Fruit fly (Drosophila melanogaster) whole organism, embryonic: ENCODE measurements around the gene dbe.

Experiments
- Ada2b ChIP-seq: fragments of 200-800 bp; sonication (Bioruptor generic); IDR thresholded peaks from 2 replicates; pipeline ENCODE4 v1.3.6; 2022; ENCODE audit warnings: missing biosample characterization, missing genetic modification characterization
- Asciz ChIP-seq: fragments of 200-800 bp; sonication (Bioruptor generic); optimal IDR thresholded peaks from 2 replicates; lab custom pipeline; 2017; ENCODE audit warnings: missing biosample characterization, mild to moderate bottlenecking, missing genetic modification characterization, missing genetic modification reagents
- Atf6 ChIP-seq: fragments of 200-800 bp; sonication (Bioruptor generic); IDR thresholded peaks from 2 replicates; pipeline ENCODE4 v1.3.6; 2022; ENCODE audit warnings: missing biosample characterization, missing genetic modification characterization
- B-H2 ChIP-seq: fragments of 200-800 bp; sonication (Bioruptor generic); optimal IDR thresholded peaks from 2 replicates; lab custom pipeline; 2018; ENCODE audit warnings: missing biosample characterization, mild to moderate bottlenecking, missing genetic modification characterization
- CG10321 ChIP-seq: fragments of 200-800 bp; sonication (Bioruptor generic); IDR thresholded peaks from 2 replicates; pipeline ENCODE4 v1.3.6; 2022; ENCODE audit warnings: missing biosample characterization, missing genetic modification characterization
- CG10366 ChIP-seq: fragments of 200-800 bp; sonication (Bioruptor generic); IDR thresholded peaks from 2 replicates; pipeline ENCODE4 v1.3.6; 2022; ENCODE audit warnings: missing biosample characterization, missing genetic modification characterization
- CG10462 ChIP-seq: fragments of 200-800 bp; sonication (Bioruptor generic); optimal IDR thresholded peaks from 2 replicates; lab custom pipeline; 2016; ENCODE audit warnings: missing biosample characterization, missing genetic modification characterization
- CG12391 ChIP-seq: fragments of 200-800 bp; sonication (Bioruptor generic); optimal IDR thresholded peaks from 3 replicates; lab custom pipeline; 2018; ENCODE audit warnings: missing biosample characterization, mild to moderate bottlenecking, missing genetic modification characterization, moderate library complexity
- CG14667 ChIP-seq: fragments of 200-800 bp; sonication (Bioruptor generic); IDR thresholded peaks from 2 replicates; pipeline ENCODE4 v1.3.6; 2022; ENCODE audit warnings: missing biosample characterization, missing genetic modification characterization
- CG15601 ChIP-seq: fragments of 200-800 bp; sonication (Bioruptor generic); optimal IDR thresholded peaks from 3 replicates; lab custom pipeline; 2019; ENCODE audit warnings: missing biosample characterization, mild to moderate bottlenecking, missing genetic modification characterization, moderate library complexity
- CG17912 ChIP-seq: fragments of 200-800 bp; sonication (Bioruptor generic); optimal IDR thresholded peaks from 2 replicates; lab custom pipeline; 2018; ENCODE audit warnings: missing biosample characterization, mild to moderate bottlenecking, missing genetic modification characterization
- CG1792 ChIP-seq: fragments of 200-800 bp; sonication (Bioruptor generic); optimal IDR thresholded peaks from 2 replicates; lab custom pipeline; 2016; ENCODE audit warnings: missing biosample characterization, missing genetic modification characterization
- CG31224 ChIP-seq: fragments of 200-800 bp; sonication (Bioruptor generic); IDR thresholded peaks from 2 replicates; pipeline ENCODE4 v1.3.6; 2022; ENCODE audit warnings: missing biosample characterization, missing genetic modification characterization
- CG3995 ChIP-seq: fragments of 200-800 bp; sonication (Bioruptor generic); optimal IDR thresholded peaks from 3 replicates; lab custom pipeline; 2016; ENCODE audit warnings: missing biosample characterization, missing genetic modification characterization
- CG43689 ChIP-seq: fragments of 200-800 bp; sonication (Bioruptor generic); IDR thresholded peaks from 2 replicates; pipeline ENCODE4 v1.3.6; 2022; ENCODE audit warnings: missing biosample characterization, missing genetic modification characterization
- CG8924 ChIP-seq: fragments of 200-800 bp; optimal IDR thresholded peaks from 3 replicates; lab custom pipeline; 2019; ENCODE audit warnings: missing biosample characterization, mild to moderate bottlenecking, missing genetic modification characterization, moderate library complexity
- CG8944 ChIP-seq: fragments of 200-800 bp; sonication (Bioruptor generic); optimal IDR thresholded peaks from 3 replicates; lab custom pipeline; 2016; ENCODE audit warnings: missing biosample characterization, missing genetic modification characterization
- CG9437 ChIP-seq: fragments of 200-800 bp; sonication (Bioruptor generic); optimal IDR thresholded peaks from 2 replicates; lab custom pipeline; 2018; ENCODE audit warnings: missing biosample characterization, mild to moderate bottlenecking, missing genetic modification characterization
- CrebB ChIP-seq: fragments of 200-800 bp; sonication (Bioruptor generic); optimal IDR thresholded peaks from 3 replicates; lab custom pipeline; 2018; ENCODE audit warnings: missing biosample characterization, mild to moderate bottlenecking, missing genetic modification characterization
- Dbx ChIP-seq: fragments of 200-800 bp; sonication (Bioruptor generic); IDR thresholded peaks from 3 replicates; pipeline ENCODE4 v1.3.6; 2022; ENCODE audit warnings: missing biosample characterization, missing genetic modification characterization
- Dfd ChIP-seq, 2 experiments: fragments of >200 bp; optimal IDR thresholded peaks; 2 replicates each; lab custom pipeline; 2017; ENCODE audit warnings: missing biosample characterization in 2 of 2, missing genetic modification characterization in 2 of 2
- Doc3 ChIP-seq: fragments of 200-800 bp; sonication (Bioruptor generic); IDR thresholded peaks from 3 replicates; pipeline ENCODE4 v1.3.6; 2022; ENCODE audit warnings: missing biosample characterization, missing genetic modification characterization; ENCODE audit not compliant: partially characterized antibody
- Dref ChIP-seq: fragments of 200-800 bp; sonication (Bioruptor generic); IDR thresholded peaks from 2 replicates; pipeline ENCODE4 v1.3.6; 2022; ENCODE audit warnings: missing biosample characterization, missing genetic modification characterization
- E2f2 ChIP-seq: fragments of 200-800 bp; sonication (Bioruptor generic); IDR thresholded peaks from 2 replicates; pipeline ENCODE4 v1.3.6; 2022; ENCODE audit warnings: missing biosample characterization, missing genetic modification characterization
- ERR ChIP-seq: fragments of 200-800 bp; sonication (Bioruptor generic); optimal IDR thresholded peaks from 2 replicates; lab custom pipeline; 2016; ENCODE audit warnings: missing biosample characterization, missing genetic modification characterization
- Elba2 ChIP-seq: fragments of 200-800 bp; sonication (Bioruptor generic); optimal IDR thresholded peaks from 3 replicates; lab custom pipeline; 2016; ENCODE audit warnings: missing biosample characterization, missing genetic modification characterization
- Fer1 ChIP-seq: fragments of 200-800 bp; sonication (Bioruptor generic); optimal IDR thresholded peaks from 2 replicates; lab custom pipeline; 2017; ENCODE audit warnings: missing biosample characterization, mild to moderate bottlenecking, missing genetic modification characterization
- Fer2 ChIP-seq: fragments of 200-800 bp; sonication (Bioruptor generic); optimal IDR thresholded peaks from 2 replicates; lab custom pipeline; 2018; ENCODE audit warnings: missing biosample characterization, mild to moderate bottlenecking, missing genetic modification characterization, moderate library complexity
- Gug ChIP-seq: fragments of 200-800 bp; sonication (Bioruptor generic); IDR thresholded peaks from 4 replicates; pipeline ENCODE4 v1.3.6; 2022; ENCODE audit warnings: missing biosample characterization, missing genetic modification characterization
- Hr39 ChIP-seq: fragments of >200 bp; optimal IDR thresholded peaks from 2 replicates; lab custom pipeline; 2017
- Hr78 ChIP-seq, 2 experiments: fragments of 200-800 bp in 1 of 2; fragments of >200 bp in 1 of 2; sonication (Bioruptor generic) in 1 of 2; optimal IDR thresholded peaks; 2 replicates each; lab custom pipeline; 2017 to 2019; ENCODE audit warnings: missing biosample characterization in 2 of 2, missing genetic modification characterization in 2 of 2, mild to moderate bottlenecking in 1 of 2, moderate library complexity in 1 of 2
- Jarid2 ChIP-seq: fragments of 200-800 bp; sonication (Bioruptor generic); optimal IDR thresholded peaks from 3 replicates; lab custom pipeline; 2017; ENCODE audit warnings: mild to moderate bottlenecking, missing biosample characterization, missing genetic modification reagents, missing genetic modification characterization
- Med ChIP-seq: fragments of 200-800 bp; sonication (Bioruptor generic); peaks from one replicate; lab custom pipeline; 2016; ENCODE audit warnings: missing biosample characterization, missing genetic modification characterization, mild to moderate bottlenecking, inconsistent platforms, moderate library complexity
- Myb ChIP-seq: fragments of 200-800 bp; sonication (Bioruptor generic); optimal IDR thresholded peaks from 2 replicates; lab custom pipeline; 2016; ENCODE audit warnings: missing biosample characterization, missing genetic modification characterization
- Nf-YB ChIP-seq: fragments of 200-800 bp; sonication (Bioruptor generic); optimal IDR thresholded peaks from 3 replicates; lab custom pipeline; 2019; ENCODE audit warnings: missing biosample characterization, mild to moderate bottlenecking, missing genetic modification characterization, moderate library complexity
- Oli ChIP-seq: fragments of 200-800 bp; sonication (Bioruptor generic); optimal IDR thresholded peaks from 2 replicates; lab custom pipeline; 2018; ENCODE audit warnings: missing biosample characterization, mild to moderate bottlenecking, missing genetic modification characterization, moderate library complexity
- Optix ChIP-seq: fragments of 200-800 bp; sonication (Bioruptor generic); IDR thresholded peaks from 3 replicates; pipeline ENCODE4 v1.3.6; 2022; ENCODE audit warnings: missing biosample characterization, missing genetic modification characterization
- Usf ChIP-seq: fragments of 200-800 bp; sonication (Bioruptor generic); optimal IDR thresholded peaks from 2 replicates; lab custom pipeline; 2017; ENCODE audit warnings: missing genotype, missing biosample characterization, missing genetic modification characterization
- ato ChIP-seq: fragments of 200-800 bp; sonication (Bioruptor generic); IDR thresholded peaks from 2 replicates; pipeline ENCODE4 v1.3.6; 2022; ENCODE audit warnings: missing biosample characterization, missing genetic modification characterization; ENCODE audit not compliant: partially characterized antibody
- bcd ChIP-seq: fragments of 200-800 bp; sonication (Bioruptor generic); optimal IDR thresholded peaks from 2 replicates; lab custom pipeline; 2017; ENCODE audit warnings: missing biosample characterization, mild to moderate bottlenecking, missing genetic modification characterization
- corto ChIP-seq: fragments of 200-800 bp; sonication (Bioruptor generic); optimal IDR thresholded peaks from 2 replicates; lab custom pipeline; 2016; ENCODE audit warnings: missing biosample characterization, mild to moderate bottlenecking, missing genetic modification characterization, moderate library complexity
- crc ChIP-seq: fragments of 200-800 bp; sonication (Bioruptor generic); optimal IDR thresholded peaks from 2 replicates; lab custom pipeline; 2016; ENCODE audit warnings: missing biosample characterization, missing genetic modification characterization
- crp ChIP-seq, 2 experiments: fragments of 200-800 bp; sonication (Bioruptor generic); optimal IDR thresholded peaks; 2 replicates in 1 of 2; 3 replicates in 1 of 2; lab custom pipeline; 2017; ENCODE audit warnings: missing biosample characterization in 2 of 2, missing genetic modification characterization in 2 of 2, mild to moderate bottlenecking in 1 of 2, moderate library complexity in 1 of 2
- dmrt99B ChIP-seq: fragments of 200-800 bp; sonication (Bioruptor generic); optimal IDR thresholded peaks from 2 replicates; lab custom pipeline; 2018; ENCODE audit warnings: missing biosample characterization, mild to moderate bottlenecking, missing genetic modification characterization, moderate library complexity
- dysf ChIP-seq: fragments of 200-800 bp; sonication (Bioruptor generic); IDR thresholded peaks from 3 replicates; pipeline ENCODE4 v1.3.6; 2022; ENCODE audit warnings: missing biosample characterization, missing genetic modification characterization
- fd3F ChIP-seq: fragments of 200-800 bp; sonication (Bioruptor generic); optimal IDR thresholded peaks from 2 replicates; lab custom pipeline; 2018; ENCODE audit warnings: missing biosample characterization, mild to moderate bottlenecking, missing genetic modification characterization, moderate library complexity
- fd96Cb ChIP-seq: fragments of 200-800 bp; sonication (Bioruptor generic); optimal IDR thresholded peaks from 2 replicates; lab custom pipeline; 2018; ENCODE audit warnings: missing biosample characterization, mild to moderate bottlenecking, missing genetic modification characterization, moderate library complexity
- gfzf ChIP-seq: fragments of 200-800 bp; sonication (Bioruptor generic); optimal IDR thresholded peaks from 2 replicates; lab custom pipeline; 2016; ENCODE audit warnings: missing biosample characterization, mild to moderate bottlenecking, missing genetic modification characterization, moderate library complexity
- grn ChIP-seq: fragments of 200-800 bp; sonication (Bioruptor generic); optimal IDR thresholded peaks from 3 replicates; lab custom pipeline; 2017; ENCODE audit warnings: missing biosample characterization, missing genetic modification characterization
- org-1 ChIP-seq: fragments of 200-800 bp; sonication (Bioruptor generic); optimal IDR thresholded peaks from 2 replicates; lab custom pipeline; 2017; ENCODE audit warnings: missing biosample characterization, missing genetic modification characterization
- pzg ChIP-seq: fragments of 200-800 bp; sonication (Bioruptor generic); optimal IDR thresholded peaks from 3 replicates; lab custom pipeline; 2018; ENCODE audit warnings: missing biosample characterization, mild to moderate bottlenecking, missing genetic modification characterization, moderate library complexity

dbe gene

dm6 chr2L:841708-842107 lies 27.9 kb downstream of the dbe start (continued):
- TF ChIP-seq Optix (peak; percentile 59; the same call in 1 of the 3 replicates), CG10462 (peak; percentile 35), Jarid2 (GFP tag; lab: Kevin White, UChicago) (peak; percentile 4), CG14667 (GFP tag; lab: Robert Waterston, UW) (peak; percentile 64), fd96Cb (peak; percentile 59), B-H2 (GFP tag; lab: Kevin White, UChicago) (peak; percentile 41), CG9437 (peak; percentile 16), Myb (GFP tag; lab: Kevin White, UChicago) (peak; percentile 38), CG17912 (no peak), CG8944 (peak; percentile 65), pzg (GFP tag; lab: Kevin White, UChicago) (no peak), Usf (GFP tag; lab: Kevin White, UChicago) (peak; percentile 44), Fer1 (GFP tag; lab: Kevin White, UChicago) (peak; percentile 74), Dbx (peak; percentile 93), CG10366 (GFP tag; lab: Robert Waterston, UW) (peak; percentile 82), Hr78 (GFP tag; optimal IDR thresholded peaks at IDR 0.05; lab: Kevin White, UChicago) (no peak), grn (no peak), Atf6 (GFP tag; lab: Robert Waterston, UW) (peak; percentile 85), corto (GFP tag; lab: Kevin White, UChicago) (peak; percentile 79), CG10321 (GFP tag; lab: Robert Waterston, UW) (peak; percentile 45; the same call in 1 of the 2 replicates), dysf (GFP tag; lab: Robert Waterston, UW) (peak; percentile 86), CG43689 (peak; percentile 48; the same call in 1 of the 2 replicates), Doc3 (GFP tag; lab: Robert Waterston, UW) (no peak), Ada2b (GFP tag; lab: Robert Waterston, UW) (peak; percentile 82), Asciz (GFP tag; lab: Kevin White, UChicago) (peak; percentile 24), CG31224 (GFP tag; lab: Robert Waterston, UW) (peak; percentile 84), org-1 (GFP tag; lab: Kevin White, UChicago) (peak; percentile 68), CG1792 (peak; percentile 19), gfzf (GFP tag; lab: Kevin White, UChicago) (no peak), Dref (GFP tag; lab: Robert Waterston, UW) (0 out of 2 replicates have a peak, but pooled peaks have one; percentile 21), CG3995 (GFP tag; lab: Kevin White, UChicago) (peak; percentile 23), fd3F (peak; percentile 63), ato (GFP tag; lab: Robert Waterston, UW) (no peak), Dfd (GFP tag; optimal IDR thresholded peaks at IDR 0.05; lab: Kevin White, UChicago) (no peak), CG8924 (tag; lab: Kevin White, UChicago) (peak; percentile 51), CG12391 (tag; lab: Kevin White, UChicago) (peak; percentile 70), E2f2 (peak; percentile 61), crp (GFP tag; optimal IDR thresholded peaks at IDR 0.05; lab: Kevin White, UChicago) (no peak), Gug (GFP tag; lab: Robert Waterston, UW) (peak; percentile 80), Nf-YB (peak; percentile 34), Hr39 (no peak), ERR (GFP tag; lab: Kevin White, UChicago) (no peak), crc (no peak), dmrt99B (peak; percentile 69), bcd (GFP tag; lab: Kevin White, UChicago) (peak; percentile 75), CrebB (tag; lab: Kevin White, UChicago) (peak; percentile 53), Med (GFP tag; lab: Kevin White, UChicago) (peak; percentile 93), CG15601 (tag; lab: Kevin White, UChicago) (peak; percentile 2), Oli (tag; lab: Kevin White, UChicago) (peak; percentile 73), Elba2 (GFP tag; lab: Kevin White, UChicago) (no peak), Fer2 (peak; percentile 47)
